Worm (Caenorhabditis elegans) whole organism, late embryonic: ENCODE results near the gene F25A2.1.

ENCODE experiments used
- K09A11.1 ChIP-seq: sonication (generic microtip); optimal IDR thresholded peaks from 2 replicates; lab custom pipeline; 2017; ENCODE audit warnings: antibody characterized with exemption, mild to moderate bottlenecking, missing genetic modification characterization, missing compliant biosample characterization; ENCODE audit not compliant: insufficient read depth
- ama-1 ChIP-seq: fragments of 150-350 bp; optimal IDR thresholded peaks from 2 replicates; lab custom pipeline; 2014
- dve-1 ChIP-seq: sonication (generic microtip); optimal IDR thresholded peaks from 2 replicates; lab custom pipeline; 2017; ENCODE audit warnings: antibody characterized with exemption, mild to moderate bottlenecking, missing genetic modification characterization, missing compliant biosample characterization
- fkh-10 ChIP-seq: fragments of 150-350 bp; optimal IDR thresholded peaks from 2 replicates; lab custom pipeline; 2014; ENCODE audit warnings: missing biosample characterization, missing genetic modification reagents, missing genetic modification characterization
- fkh-6 ChIP-seq: sonication (generic microtip); optimal IDR thresholded peaks from 2 replicates; lab custom pipeline; 2016; ENCODE audit warnings: missing genetic modification characterization, missing compliant biosample characterization
- gmeb-2 ChIP-seq: sonication (generic microtip); optimal IDR thresholded peaks from 2 replicates; lab custom pipeline; 2016; ENCODE audit warnings: missing genetic modification characterization, inconsistent platforms, missing compliant biosample characterization
- pat-9 ChIP-seq: fragments of 200-800 bp; sonication (Bioruptor generic); optimal IDR thresholded peaks from 2 replicates; lab custom pipeline; 2018; ENCODE audit warnings: mild to moderate bottlenecking, missing genetic modification characterization, moderate library complexity, missing compliant biosample characterization
- rnt-1 ChIP-seq: sonication (generic microtip); optimal IDR thresholded peaks from 2 replicates; lab custom pipeline; 2016; ENCODE audit warnings: missing genetic modification characterization, missing compliant biosample characterization
- sox-4 ChIP-seq: sonication (generic microtip); optimal IDR thresholded peaks from 2 replicates; lab custom pipeline; 2017; ENCODE audit warnings: mild to moderate bottlenecking, missing genetic modification characterization, inconsistent platforms, missing compliant biosample characterization
- syd-9 ChIP-seq: sonication (generic microtip); optimal IDR thresholded peaks from 2 replicates; lab custom pipeline; 2016; ENCODE audit warnings: mild to moderate bottlenecking, missing genetic modification characterization, moderate library complexity, missing compliant biosample characterization
- tbx-7 ChIP-seq: sonication (generic microtip); optimal IDR thresholded peaks from 2 replicates; lab custom pipeline; 2016; ENCODE audit warnings: missing genotype, missing genetic modification characterization, missing compliant biosample characterization
- unc-42 ChIP-seq: sonication (generic microtip); optimal IDR thresholded peaks from 2 replicates; lab custom pipeline; 2016; ENCODE audit warnings: missing genotype, missing genetic modification characterization, missing compliant biosample characterization

DNA sequence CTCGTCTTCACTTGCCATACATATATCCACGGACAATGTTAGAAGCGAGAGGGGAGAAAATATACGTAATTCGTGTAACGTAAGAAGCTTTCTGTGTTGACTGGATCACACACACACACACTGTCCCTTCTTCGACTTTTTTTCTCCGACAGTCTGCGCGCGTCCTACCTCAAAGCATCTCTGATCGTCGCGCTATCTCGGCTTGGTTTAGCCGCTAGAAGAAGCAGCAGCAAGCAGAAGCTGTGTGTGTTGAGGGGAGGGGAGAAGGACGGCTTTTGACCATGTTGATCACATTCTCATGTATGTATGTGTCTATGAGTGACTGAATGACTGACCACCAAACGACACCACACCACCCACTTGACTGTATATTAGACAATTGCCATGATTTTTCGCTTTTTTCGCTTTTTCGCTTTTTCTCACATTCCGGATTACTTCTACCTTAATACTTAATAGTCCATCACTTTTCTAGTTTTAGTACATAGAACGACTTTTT is 15.1 kb upstream of the F25A2.1 start, which contains the start of gene T21H3.5:
- no peak for TF ChIP-seq unc-42
- no peak for TF ChIP-seq K09A11.1 (tag; lab: Kevin White, UChicago)
- TF ChIP-seq pat-9 (tag; lab: Kevin White, UChicago): no peak
- TF ChIP-seq gmeb-2: no peak
- no peak for TF ChIP-seq syd-9 (tag; lab: Kevin White, UChicago)
- no peak for TF ChIP-seq tbx-7
- TF ChIP-seq fkh-6 (tag; lab: Kevin White, UChicago): no peak
- TF ChIP-seq fkh-10: no peak
- no peak for TF ChIP-seq rnt-1 (tag; lab: Kevin White, UChicago)
- TF ChIP-seq ama-1 (lab: Kevin White, UChicago): no peak
- no peak for TF ChIP-seq dve-1 (tag; lab: Kevin White, UChicago)
- TF ChIP-seq sox-4 (tag; lab: Kevin White, UChicago): no peak
